Fruit fly (Drosophila melanogaster) whole organism, embryonic: Measurements from ENCODE around the gene HDAC6.
A peak's percentile ranks its signal among the peaks of the same experiment; 100 is the strongest.

Experiments
- Ada2b ChIP-seq: fragments of 200-800 bp; sonication (Bioruptor generic); IDR thresholded peaks from 2 replicates; pipeline ENCODE4 v1.3.6; 2022; ENCODE audit warnings: missing biosample characterization, missing genetic modification characterization
- Atf3 ChIP-seq: fragments of 200-800 bp; sonication (Bioruptor generic); optimal IDR thresholded peaks from 3 replicates; lab custom pipeline; 2016; ENCODE audit warnings: missing biosample characterization, missing genetic modification characterization
- B-H2 ChIP-seq: fragments of 200-800 bp; sonication (Bioruptor generic); optimal IDR thresholded peaks from 2 replicates; lab custom pipeline; 2018; ENCODE audit warnings: missing biosample characterization, mild to moderate bottlenecking, missing genetic modification characterization
- BtbVII ChIP-seq: fragments of 200-800 bp; sonication (Bioruptor generic); optimal IDR thresholded peaks from 3 replicates; lab custom pipeline; 2017; ENCODE audit warnings: missing biosample characterization, mild to moderate bottlenecking, missing genetic modification characterization
- CG10147 ChIP-seq: fragments of 200-800 bp; sonication (Bioruptor generic); optimal IDR thresholded peaks from 2 replicates; lab custom pipeline; 2019; ENCODE audit warnings: missing biosample characterization, mild to moderate bottlenecking, missing genetic modification characterization, moderate library complexity
- CG10321 ChIP-seq: fragments of 200-800 bp; sonication (Bioruptor generic); IDR thresholded peaks from 2 replicates; pipeline ENCODE4 v1.3.6; 2022; ENCODE audit warnings: missing biosample characterization, missing genetic modification characterization
- CG10979 ChIP-seq: fragments of 200-800 bp; sonication (Bioruptor generic); optimal IDR thresholded peaks from 2 replicates; lab custom pipeline; 2018; ENCODE audit warnings: missing biosample characterization, mild to moderate bottlenecking, missing genetic modification characterization, moderate library complexity
- CG12659 ChIP-seq: fragments of 200-800 bp; sonication (Bioruptor generic); optimal IDR thresholded peaks from 3 replicates; lab custom pipeline; 2017; ENCODE audit warnings: mild to moderate bottlenecking, missing biosample characterization, missing genetic modification reagents, missing genetic modification characterization
- CG13424 ChIP-seq: fragments of 200-800 bp; sonication (Bioruptor generic); optimal IDR thresholded peaks from 2 replicates; lab custom pipeline; 2019; ENCODE audit warnings: missing biosample characterization, mild to moderate bottlenecking, missing genetic modification characterization, moderate library complexity
- CG17361 ChIP-seq: fragments of 200-800 bp; sonication (Bioruptor generic); IDR thresholded peaks from 3 replicates; pipeline ENCODE4 v1.3.6; 2022; ENCODE audit warnings: missing biosample characterization, missing genetic modification characterization
- CG17829 ChIP-seq: fragments of 200-800 bp; optimal IDR thresholded peaks from 2 replicates; lab custom pipeline; 2019; ENCODE audit warnings: missing biosample characterization, mild to moderate bottlenecking, missing genetic modification characterization, moderate library complexity
- CG1832 ChIP-seq: fragments of 200-800 bp; sonication (Bioruptor generic); optimal IDR thresholded peaks from 2 replicates; lab custom pipeline; 2017; ENCODE audit warnings: missing biosample characterization, mild to moderate bottlenecking, missing genetic modification characterization, inconsistent platforms
- CG18599 ChIP-seq: fragments of 200-800 bp; sonication (Bioruptor generic); optimal IDR thresholded peaks from 3 replicates; lab custom pipeline; 2017; ENCODE audit warnings: missing biosample characterization, missing genetic modification characterization, mild to moderate bottlenecking, moderate library complexity, missing genetic modification reagents
- CG31365 ChIP-seq: fragments of 200-800 bp; sonication (Bioruptor generic); optimal IDR thresholded peaks from 2 replicates; lab custom pipeline; 2018; ENCODE audit warnings: missing biosample characterization, mild to moderate bottlenecking, missing genetic modification characterization
- CG32532 ChIP-seq: fragments of 200-800 bp; sonication (Bioruptor generic); IDR thresholded peaks from 2 replicates; pipeline ENCODE4 v1.3.6; 2022; ENCODE audit warnings: missing biosample characterization, missing genetic modification characterization
- CG3281 ChIP-seq: fragments of 200-800 bp; sonication (Bioruptor generic); optimal IDR thresholded peaks from 3 replicates; lab custom pipeline; 2017; ENCODE audit warnings: missing biosample characterization, mild to moderate bottlenecking, missing genetic modification characterization
- CG42726 ChIP-seq: fragments of 200-800 bp; sonication (Bioruptor generic); IDR thresholded peaks from 2 replicates; pipeline ENCODE4 v1.3.6; 2022; ENCODE audit warnings: missing biosample characterization, missing genetic modification characterization; ENCODE audit not compliant: partially characterized antibody
- CG9876 ChIP-seq: fragments of 200-800 bp; sonication (Bioruptor generic); optimal IDR thresholded peaks from 2 replicates; lab custom pipeline; 2016; ENCODE audit warnings: missing biosample characterization, missing genetic modification characterization
- CoRest ChIP-seq: fragments of 200-800 bp; sonication (Bioruptor generic); optimal IDR thresholded peaks from 3 replicates; lab custom pipeline; 2018; ENCODE audit warnings: missing biosample characterization, mild to moderate bottlenecking, missing genetic modification characterization, moderate library complexity
- Deaf1 ChIP-seq: fragments of 200-800 bp; optimal IDR thresholded peaks from 3 replicates; lab custom pipeline; 2019; ENCODE audit warnings: missing biosample characterization, mild to moderate bottlenecking, missing genetic modification characterization, moderate library complexity
- Fer2 ChIP-seq: fragments of 200-800 bp; sonication (Bioruptor generic); optimal IDR thresholded peaks from 2 replicates; lab custom pipeline; 2018; ENCODE audit warnings: missing biosample characterization, mild to moderate bottlenecking, missing genetic modification characterization, moderate library complexity
- Hr51 ChIP-seq, 2 experiments: fragments of 200-800 bp; sonication (Bioruptor generic); optimal IDR thresholded peaks; 2 replicates in 1 of 2; 3 replicates in 1 of 2; lab custom pipeline; 2016 to 2018; ENCODE audit warnings: missing biosample characterization in 2 of 2, missing genetic modification characterization in 2 of 2, mild to moderate bottlenecking in 1 of 2, moderate library complexity in 1 of 2
- Lim3 ChIP-seq: fragments of 200-800 bp; sonication (Bioruptor generic); IDR thresholded peaks from 2 replicates; pipeline ENCODE4 v1.3.6; 2022; ENCODE audit warnings: missing biosample characterization, missing genetic modification characterization
- Max ChIP-seq: fragments of 200-800 bp; sonication (Bioruptor generic); optimal IDR thresholded peaks from 2 replicates; lab custom pipeline; 2016; ENCODE audit warnings: missing biosample characterization, mild to moderate bottlenecking, missing genetic modification characterization
- PHDP ChIP-seq: fragments of 200-800 bp; sonication (Bioruptor generic); optimal IDR thresholded peaks from 3 replicates; lab custom pipeline; 2018; ENCODE audit warnings: missing biosample characterization, mild to moderate bottlenecking, missing genetic modification characterization, moderate library complexity
- Rx ChIP-seq: fragments of 200-800 bp; sonication (Bioruptor generic); IDR thresholded peaks from 2 replicates; pipeline ENCODE4 v1.3.6; 2022; ENCODE audit warnings: missing biosample characterization, missing genetic modification characterization
- Scr ChIP-seq: fragments of 200-800 bp; sonication (Bioruptor generic); IDR thresholded peaks from 2 replicates; pipeline ENCODE4 v1.3.6; 2022; ENCODE audit warnings: missing biosample characterization, missing genetic modification characterization; ENCODE audit not compliant: partially characterized antibody
- Sox102F ChIP-seq: fragments of 200-800 bp; sonication (Bioruptor generic); optimal IDR thresholded peaks from 2 replicates; lab custom pipeline; 2018; ENCODE audit warnings: missing biosample characterization, mild to moderate bottlenecking, missing genetic modification characterization, moderate library complexity
- Spps ChIP-seq: fragments of 200-800 bp; sonication (Bioruptor generic); optimal IDR thresholded peaks from 2 replicates; lab custom pipeline; 2018; ENCODE audit warnings: missing biosample characterization, mild to moderate bottlenecking, missing genetic modification characterization
- Ssrp ChIP-seq: fragments of 200-800 bp; sonication (Bioruptor generic); optimal IDR thresholded peaks from 2 replicates; lab custom pipeline; 2018; ENCODE audit warnings: missing biosample characterization, mild to moderate bottlenecking, missing genetic modification characterization, moderate library complexity
- YL-1 ChIP-seq: fragments of 200-800 bp; sonication (Bioruptor generic); optimal IDR thresholded peaks from 3 replicates; lab custom pipeline; 2017; ENCODE audit warnings: missing biosample characterization, mild to moderate bottlenecking, missing genetic modification characterization
- ap ChIP-seq: fragments of 200-800 bp; sonication (Bioruptor generic); IDR thresholded peaks from 2 replicates; pipeline ENCODE4 v1.3.6; 2022; ENCODE audit warnings: missing biosample characterization, missing genetic modification characterization
- cg ChIP-seq: fragments of 200-800 bp; sonication (Bioruptor generic); optimal IDR thresholded peaks from 3 replicates; lab custom pipeline; 2019; ENCODE audit warnings: missing biosample characterization, mild to moderate bottlenecking, missing genetic modification characterization, moderate library complexity
- crol ChIP-seq: fragments of 200-800 bp; sonication (Bioruptor generic); IDR thresholded peaks from 2 replicates; pipeline ENCODE4 v1.3.6; 2022; ENCODE audit warnings: missing biosample characterization, missing genetic modification characterization
- fd3F ChIP-seq: fragments of 200-800 bp; sonication (Bioruptor generic); optimal IDR thresholded peaks from 2 replicates; lab custom pipeline; 2018; ENCODE audit warnings: missing biosample characterization, mild to moderate bottlenecking, missing genetic modification characterization, moderate library complexity
- gro ChIP-seq: fragments of 200-800 bp; sonication (Bioruptor generic); optimal IDR thresholded peaks from 2 replicates; lab custom pipeline; 2016; ENCODE audit warnings: missing biosample characterization, missing genetic modification characterization
- lab ChIP-seq: fragments of 200-800 bp; sonication (Bioruptor generic); optimal IDR thresholded peaks from 3 replicates; lab custom pipeline; 2017; ENCODE audit warnings: missing biosample characterization, missing genetic modification characterization, mild to moderate bottlenecking, moderate library complexity, missing genetic modification reagents
- lola ChIP-seq, 3 experiments: fragments of >200 bp in 2 of 3; fragments of 200-800 bp in 1 of 3; sonication (Bioruptor generic) in 1 of 3; optimal IDR thresholded peaks; 2 replicates each; lab custom pipeline; 2017 to 2019; ENCODE audit warnings: missing biosample characterization in 3 of 3, missing genetic modification characterization in 3 of 3, mild to moderate bottlenecking in 1 of 3, moderate library complexity in 1 of 3
- nerfin-1 ChIP-seq: fragments of 200-800 bp; sonication (Bioruptor generic); optimal IDR thresholded peaks from 3 replicates; lab custom pipeline; 2019; ENCODE audit warnings: missing biosample characterization, mild to moderate bottlenecking, missing genetic modification characterization, moderate library complexity
- odd ChIP-seq: fragments of 200-800 bp; sonication (Bioruptor generic); optimal IDR thresholded peaks from 2 replicates; lab custom pipeline; 2017; ENCODE audit warnings: missing biosample characterization, mild to moderate bottlenecking, missing genetic modification characterization
- sd ChIP-seq: fragments of 200-800 bp; sonication (Bioruptor generic); optimal IDR thresholded peaks from 3 replicates; lab custom pipeline; 2018; ENCODE audit warnings: missing biosample characterization, mild to moderate bottlenecking, missing genetic modification characterization, moderate library complexity
- slbo ChIP-seq: fragments of 200-800 bp; sonication (Bioruptor generic); IDR thresholded peaks from 2 replicates; pipeline ENCODE4 v1.3.6; 2022; ENCODE audit warnings: missing biosample characterization, missing genetic modification characterization
- sqz ChIP-seq: fragments of 200-800 bp; sonication (Bioruptor generic); optimal IDR thresholded peaks from 3 replicates; lab custom pipeline; 2018; ENCODE audit warnings: missing biosample characterization, mild to moderate bottlenecking, missing genetic modification characterization
- tgo ChIP-seq: fragments of 200-800 bp; sonication (Bioruptor generic); IDR thresholded peaks from 3 replicates; pipeline ENCODE4 v1.3.6; 2022; ENCODE audit warnings: missing biosample characterization, missing genetic modification characterization
- trem ChIP-seq: fragments of 200-800 bp; optimal IDR thresholded peaks from 3 replicates; lab custom pipeline; 2019; ENCODE audit warnings: missing biosample characterization, mild to moderate bottlenecking, missing genetic modification characterization, moderate library complexity
- ttk ChIP-seq: fragments of 200-800 bp; sonication (Bioruptor generic); IDR thresholded peaks from 2 replicates; pipeline ENCODE4 v2.1.2; 2022; ENCODE audit warnings: missing biosample characterization, missing genetic modification characterization
- vvl ChIP-seq: fragments of 200-800 bp; sonication (Bioruptor generic); IDR thresholded peaks from 2 replicates; pipeline ENCODE4 v1.3.6; 2022; ENCODE audit warnings: missing biosample characterization, missing genetic modification characterization

Gene HDAC6

dm6 chrX:15296969-15297816, 35.9 kb upstream of the HDAC6 start, which contains the start of gene gce (continued):
- TF ChIP-seq Spps (no peak), Deaf1 (tag; lab: Kevin White, UChicago) (peak; percentile 53), ap (GFP tag; lab: Robert Waterston, UW) (no peak), CG10979 (tag; lab: Kevin White, UChicago) (peak; percentile 20), Scr (GFP tag; lab: Robert Waterston, UW) (no peak), CG31365 (tag; lab: Kevin White, UChicago) (no peak), B-H2 (peak; percentile 10), Sox102F (GFP tag; lab: Kevin White, UChicago) (peak; percentile 53), Fer2 (peak; percentile 27), CG42726 (no peak), cg (GFP tag; lab: Kevin White, UChicago) (no peak), tgo (GFP tag; lab: Robert Waterston, UW) (peak; percentile 45; the same call in 1 of the 3 replicates), Ssrp (tag; lab: Kevin White, UChicago) (peak; percentile 6), Max (GFP tag; lab: Kevin White, UChicago) (peak; percentile 2), CG17829 (tag; lab: Kevin White, UChicago) (peak; percentile 48), vvl (GFP tag; lab: Robert Waterston, UW) (peak; percentile 38), CG10147 (GFP tag; lab: Kevin White, UChicago) (peak; percentile 40), Atf3 (GFP tag; lab: Kevin White, UChicago) (no peak), sqz (peak; percentile 41), ttk (no peak), Ada2b (peak; percentile 8; the same call in 1 of the 2 replicates), lab (peak; percentile 62), CG9876 (no peak), CG12659 (peak; percentile 58), CG1832 (GFP tag; lab: Kevin White, UChicago) (peak; percentile 40), CoRest (tag; lab: Kevin White, UChicago) (peak; percentile 76), trem (tag; lab: Kevin White, UChicago) (peak; percentile 11), lola (GFP tag; optimal IDR thresholded peaks at IDR 0.05; lab: Kevin White, UChicago) (peak in 1 of 3 experiments; percentile 5), CG18599 (GFP tag; lab: Kevin White, UChicago) (peak; percentile 74), gro (GFP tag; lab: Kevin White, UChicago) (peak; percentile 12), CG3281 (GFP tag; lab: Kevin White, UChicago) (peak; percentile 74), Rx (GFP tag; lab: Robert Waterston, UW) (no peak), CG17361 (GFP tag; lab: Robert Waterston, UW) (peak; percentile 88), slbo (GFP tag; lab: Robert Waterston, UW) (peak; percentile 43), Lim3 (GFP tag; lab: Robert Waterston, UW) (no peak), CG32532 (GFP tag; lab: Robert Waterston, UW) (peak; percentile 36), crol (GFP tag; lab: Robert Waterston, UW) (peak; percentile 68), YL-1 (no peak), CG10321 (GFP tag; lab: Robert Waterston, UW) (0 out of 2 replicates have a peak, but pooled peaks have one; percentile 4), nerfin-1 (tag; lab: Kevin White, UChicago) (no peak), Hr51 (GFP tag; optimal IDR thresholded peaks at IDR 0.05; lab: Kevin White, UChicago) (peak in 1 of 2 experiments; percentile 79), sd (peak; percentile 5), odd (GFP tag; lab: Kevin White, UChicago) (peak; percentile 64), BtbVII (GFP tag; lab: Kevin White, UChicago) (peak; percentile 47), CG13424 (peak; percentile 68), fd3F (GFP tag; lab: Kevin White, UChicago) (peak; percentile 15), PHDP (tag; lab: Kevin White, UChicago) (peak; percentile 62)
